Fruit fly (Drosophila melanogaster): ENCODE results near the gene Mco3.

Mco3 gene

dm6 chr3R:25895522-25895921 lies 1.8 kb upstream of the Mco3 start, which contains the start of gene Sodq:
TSS of gene Sodq (plus strand) at chr3R:25895822.
- TF ChIP-seq CG12768 (GFP tag; optimal IDR thresholded peaks at IDR 0.05) (no peak), CG11617 (GFP tag; optimal IDR thresholded peaks at IDR 0.05) (no peak), Mnt (GFP tag; optimal IDR thresholded peaks at IDR 0.05) (no peak), pad (GFP tag; optimal IDR thresholded peaks at IDR 0.05) (no peak), CG14711 (tag; optimal IDR thresholded peaks at IDR 0.05) (no peak), toe (GFP tag; optimal IDR thresholded peaks at IDR 0.05) (no peak), Hr96 (GFP tag; optimal IDR thresholded peaks at IDR 0.05) (no peak), CG1620 (GFP tag; optimal IDR thresholded peaks at IDR 0.05) (no peak), kay (GFP tag; ENCODE audit: borderline replicate concordance) (no peak), cnc (optimal IDR thresholded peaks at IDR 0.05) (no peak), CG7045 (GFP tag; optimal IDR thresholded peaks at IDR 0.05) (no peak), ovo (GFP tag; optimal IDR thresholded peaks at IDR 0.05) (no peak), cic (GFP tag; optimal IDR thresholded peaks at IDR 0.05) (no peak), Crg-1 (GFP tag; optimal IDR thresholded peaks at IDR 0.05) (no peak), CG33017 (tag; optimal IDR thresholded peaks at IDR 0.05) (no peak), CG5204 (GFP tag; optimal IDR thresholded peaks at IDR 0.05) (no peak), CG7101 (tag; optimal IDR thresholded peaks at IDR 0.05) (no peak), Clk (GFP tag; optimal IDR thresholded peaks at IDR 0.05) (no peak), tj (GFP tag; optimal IDR thresholded peaks at IDR 0.05) (no peak), bab1 (GFP tag; optimal IDR thresholded peaks at IDR 0.05) (no peak)

- TF ChIP-seq kay (GFP tag; ENCODE audit: borderline replicate concordance) (peak; percentile 8), cnc (optimal IDR thresholded peaks at IDR 0.05) (no peak), CG7101 (tag; optimal IDR thresholded peaks at IDR 0.05) (no peak)
These were observed 2.4 kb downstream of the Mco3 start, which contains the start of gene CG31091 for dm6 chr3R:25899690-25900089. TSS of gene CG31091 (plus strand) at chr3R:25899903.

- TF ChIP-seq CG11617 (GFP tag; optimal IDR thresholded peaks at IDR 0.05), result no peak
- TF ChIP-seq CG7101 (tag; optimal IDR thresholded peaks at IDR 0.05), result no peak
- peak; percentile 21 for TF ChIP-seq kay (GFP tag; ENCODE audit: borderline replicate concordance)
These were observed 5.1 kb downstream of the Mco3 start, which contains the start of gene CG31089 for dm6 chr3R:25902343-25902742. TSS of gene CG31089 (plus strand) at chr3R:25902643.

dm6 chr3R:25906722-25907121 lies 9.4 kb downstream of the Mco3 start, which contains the start of gene kumpel:
TSS of gene kumpel (plus strand) at chr3R:25907022.
- no peak for TF ChIP-seq cnc (optimal IDR thresholded peaks at IDR 0.05)
- peak; percentile 29 for TF ChIP-seq CG12768 (GFP tag; optimal IDR thresholded peaks at IDR 0.05)
- TF ChIP-seq Mnt (GFP tag; optimal IDR thresholded peaks at IDR 0.05), result no peak
- TF ChIP-seq cic (GFP tag; optimal IDR thresholded peaks at IDR 0.05), result peak; percentile 62

- no peak for TF ChIP-seq kay (GFP tag; ENCODE audit: borderline replicate concordance)
- TF ChIP-seq Mnt (GFP tag; optimal IDR thresholded peaks at IDR 0.05), result no peak
- no peak for TF ChIP-seq Clk (GFP tag; optimal IDR thresholded peaks at IDR 0.05)
- TF ChIP-seq CG12768 (GFP tag; optimal IDR thresholded peaks at IDR 0.05), result no peak
- TF ChIP-seq CG7045 (GFP tag; optimal IDR thresholded peaks at IDR 0.05), result no peak
- no peak for TF ChIP-seq tj (GFP tag; optimal IDR thresholded peaks at IDR 0.05)
- TF ChIP-seq CG14711 (tag; optimal IDR thresholded peaks at IDR 0.05), result no peak
- TF ChIP-seq cnc (optimal IDR thresholded peaks at IDR 0.05), result no peak
- no peak for TF ChIP-seq CG33017 (tag; optimal IDR thresholded peaks at IDR 0.05)
- no peak for TF ChIP-seq bab1 (GFP tag; optimal IDR thresholded peaks at IDR 0.05)
- no peak for TF ChIP-seq CG1620 (GFP tag; optimal IDR thresholded peaks at IDR 0.05)
- no peak for TF ChIP-seq CG11617 (GFP tag; optimal IDR thresholded peaks at IDR 0.05)
- TF ChIP-seq ovo (GFP tag; optimal IDR thresholded peaks at IDR 0.05), result no peak
- TF ChIP-seq cic (GFP tag; optimal IDR thresholded peaks at IDR 0.05), result no peak
- TF ChIP-seq Crg-1 (GFP tag; optimal IDR thresholded peaks at IDR 0.05), result no peak
- TF ChIP-seq CG7101 (tag; optimal IDR thresholded peaks at IDR 0.05), result no peak
- no peak for TF ChIP-seq Hr96 (GFP tag; optimal IDR thresholded peaks at IDR 0.05)
These were observed 22.6 kb downstream of the Mco3 start for dm6 chr3R:25919912-25920311.

- TF ChIP-seq CG14711 (tag; optimal IDR thresholded peaks at IDR 0.05), result no peak
- no peak for TF ChIP-seq CG12768 (GFP tag; optimal IDR thresholded peaks at IDR 0.05)
- no peak for TF ChIP-seq bab1 (GFP tag; optimal IDR thresholded peaks at IDR 0.05)
- TF ChIP-seq pad (GFP tag; optimal IDR thresholded peaks at IDR 0.05), result no peak
- TF ChIP-seq CG11617 (GFP tag; optimal IDR thresholded peaks at IDR 0.05), result no peak
- no peak for TF ChIP-seq CG5204 (GFP tag; optimal IDR thresholded peaks at IDR 0.05)
- no peak for TF ChIP-seq CG7101 (tag; optimal IDR thresholded peaks at IDR 0.05)
- no peak for TF ChIP-seq toe (GFP tag; optimal IDR thresholded peaks at IDR 0.05)
- TF ChIP-seq Mnt (GFP tag; optimal IDR thresholded peaks at IDR 0.05), result no peak
- no peak for TF ChIP-seq tj (GFP tag; optimal IDR thresholded peaks at IDR 0.05)
- TF ChIP-seq CG7045 (GFP tag; optimal IDR thresholded peaks at IDR 0.05), result no peak
These were observed 25.3 kb downstream of the Mco3 start, which contains the start of gene CG14546 for dm6 chr3R:25922534-25922933. TSS of gene CG14546 (minus strand) at chr3R:25922634.

dm6 chr3R:25941310-25941709 lies 44.0 kb downstream of the Mco3 start:
- no peak for TF ChIP-seq Clk (GFP tag; optimal IDR thresholded peaks at IDR 0.05)
- TF ChIP-seq bab1 (GFP tag; optimal IDR thresholded peaks at IDR 0.05), result no peak
- TF ChIP-seq Crg-1 (GFP tag; optimal IDR thresholded peaks at IDR 0.05), result no peak
